Worm (Caenorhabditis elegans): ENCODE data around the gene del-2.
A peak's percentile ranks its signal among the peaks of the same experiment; 100 is the strongest.

Gene del-2

DNA sequence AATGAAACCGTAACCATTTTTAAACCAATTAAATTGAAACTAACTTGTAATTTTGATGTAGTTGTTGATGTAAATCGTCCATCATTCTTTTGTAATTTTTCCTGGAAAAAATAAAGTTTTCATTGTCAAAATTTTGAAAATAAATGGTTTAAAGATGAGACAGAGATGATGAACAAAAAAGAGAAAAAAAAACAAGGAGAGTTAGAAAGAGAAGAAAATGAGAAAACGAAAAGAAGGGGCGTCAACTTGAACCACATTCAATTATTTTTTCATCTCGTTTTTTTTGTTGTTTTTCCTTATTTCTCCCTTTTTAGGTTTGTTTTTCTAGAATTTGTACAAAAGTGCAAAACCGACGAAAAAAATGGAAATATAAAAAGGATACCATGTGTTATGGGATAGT is 33.7 kb upstream of the del-2 start, which contains the start of gene nhr-34:
Gene nhr-34 (minus strand): TSS at position 101 of the 400 bp plus-strand sequence.
- TF ChIP-seq ref-1 (GFP tag; conservative IDR thresholded peaks at IDR 0.05) (no peak), ztf-23 (GFP tag; IDR thresholded peaks at IDR 0.05) (no peak), med-1 (GFP tag; optimal IDR thresholded peaks at IDR 0.05; ENCODE audit: insufficient read depth) (no peak), klf-2 (GFP tag; conservative IDR thresholded peaks at IDR 0.05) (no peak), cog-1 (tag; optimal IDR thresholded peaks at IDR 0.05) (no peak), tab-1 (GFP tag; IDR thresholded peaks at IDR 0.05) (no peak), T22C8.4 (GFP tag; IDR thresholded peaks at IDR 0.05) (no peak), flt-1 (GFP tag; IDR thresholded peaks at IDR 0.05) (no peak), ztf-29 (GFP tag; IDR thresholded peaks at IDR 0.05) (no peak)

DNA sequence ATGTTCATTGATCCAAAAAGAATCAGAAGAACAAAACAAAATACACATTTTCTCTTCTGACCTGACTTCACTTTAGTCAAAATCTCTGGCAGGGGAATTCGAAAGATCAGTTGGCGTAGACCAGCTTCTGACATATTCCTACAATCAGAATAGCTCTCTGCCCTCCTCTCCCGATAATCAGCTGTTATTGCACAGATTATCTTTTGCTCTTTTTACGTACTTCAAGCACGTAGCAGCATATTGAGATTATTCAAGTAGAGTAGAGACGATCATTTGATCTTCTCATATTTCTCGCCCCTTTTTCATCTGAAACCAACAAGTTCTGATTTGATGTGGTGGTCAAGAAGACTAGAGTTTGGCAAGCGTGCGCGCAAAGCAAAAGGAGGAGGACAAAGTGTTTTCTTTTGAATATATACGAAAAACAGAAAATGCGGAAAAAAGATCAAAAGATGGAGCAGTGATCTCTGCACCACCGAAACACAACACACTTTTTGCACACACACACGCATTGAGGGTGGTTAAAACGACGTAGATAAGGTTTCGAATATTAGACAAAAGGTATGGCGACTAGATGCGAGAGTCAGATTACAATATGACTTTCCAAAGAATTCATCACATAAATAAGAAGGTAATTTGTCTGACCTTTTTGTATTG is 32.0 kb upstream of the del-2 start:
- TF ChIP-seq tab-1 (GFP tag; IDR thresholded peaks at IDR 0.05) (no peak), klf-2 (GFP tag; conservative IDR thresholded peaks at IDR 0.05) (no peak), T22C8.4 (GFP tag; IDR thresholded peaks at IDR 0.05) (no peak), ztf-29 (GFP tag; IDR thresholded peaks at IDR 0.05) (no peak), ref-1 (GFP tag; conservative IDR thresholded peaks at IDR 0.05) (no peak), cog-1 (tag; optimal IDR thresholded peaks at IDR 0.05) (no peak), ztf-23 (GFP tag; IDR thresholded peaks at IDR 0.05) (no peak), flt-1 (GFP tag; IDR thresholded peaks at IDR 0.05) (no peak), med-1 (GFP tag; optimal IDR thresholded peaks at IDR 0.05; ENCODE audit: insufficient read depth) (no peak)

DNA sequence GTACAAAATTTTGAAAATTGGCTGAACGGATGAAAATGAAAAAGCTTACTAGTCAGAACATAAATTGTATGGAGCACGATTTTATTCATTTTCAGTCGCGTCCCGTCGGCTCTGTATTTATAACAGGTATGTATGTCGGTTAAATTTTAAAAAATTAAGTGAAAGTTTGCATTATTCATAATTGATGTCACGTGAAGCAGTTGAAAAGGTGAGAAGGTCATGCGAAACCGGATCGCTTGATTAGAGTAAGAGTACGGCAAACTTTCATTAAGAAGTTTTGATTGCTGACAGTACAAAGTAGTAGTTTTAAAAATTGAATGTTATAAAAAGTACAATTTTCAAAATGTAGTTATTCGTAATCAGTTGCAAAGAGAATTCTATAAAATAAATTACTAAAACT is 31.4 kb upstream of the del-2 start:
- TF ChIP-seq cog-1 (tag; optimal IDR thresholded peaks at IDR 0.05) (no peak), med-1 (GFP tag; optimal IDR thresholded peaks at IDR 0.05; ENCODE audit: insufficient read depth) (no peak), ztf-23 (GFP tag; IDR thresholded peaks at IDR 0.05) (no peak)

DNA sequence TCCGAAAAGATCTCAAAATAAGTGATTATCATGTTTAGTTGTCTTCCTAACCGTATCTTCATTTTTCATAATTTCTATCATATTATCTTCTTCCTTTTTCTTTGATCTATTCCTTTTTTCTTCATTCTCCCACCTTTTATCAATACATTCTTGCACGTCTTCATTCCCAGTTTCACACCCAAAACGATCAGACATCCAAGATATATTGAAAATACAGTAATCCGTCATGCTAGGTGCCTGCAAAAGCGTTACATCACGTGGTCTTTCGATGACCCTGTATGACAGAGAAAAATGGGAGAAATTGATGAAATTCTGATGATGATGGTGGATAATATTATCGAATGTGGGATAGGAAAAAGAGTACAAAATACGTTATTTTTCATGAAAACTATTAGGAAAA is 30.6 kb upstream of the del-2 start:
- TF ChIP-seq flt-1 (GFP tag; IDR thresholded peaks at IDR 0.05) (no peak), T22C8.4 (GFP tag; IDR thresholded peaks at IDR 0.05) (no peak), klf-2 (GFP tag; conservative IDR thresholded peaks at IDR 0.05) (no peak), ztf-29 (GFP tag; IDR thresholded peaks at IDR 0.05) (no peak), med-1 (GFP tag; optimal IDR thresholded peaks at IDR 0.05; ENCODE audit: insufficient read depth) (no peak), tab-1 (GFP tag; IDR thresholded peaks at IDR 0.05) (no peak), ref-1 (GFP tag; conservative IDR thresholded peaks at IDR 0.05) (no peak), cog-1 (tag; optimal IDR thresholded peaks at IDR 0.05) (no peak), ztf-23 (GFP tag; IDR thresholded peaks at IDR 0.05) (no peak)

DNA sequence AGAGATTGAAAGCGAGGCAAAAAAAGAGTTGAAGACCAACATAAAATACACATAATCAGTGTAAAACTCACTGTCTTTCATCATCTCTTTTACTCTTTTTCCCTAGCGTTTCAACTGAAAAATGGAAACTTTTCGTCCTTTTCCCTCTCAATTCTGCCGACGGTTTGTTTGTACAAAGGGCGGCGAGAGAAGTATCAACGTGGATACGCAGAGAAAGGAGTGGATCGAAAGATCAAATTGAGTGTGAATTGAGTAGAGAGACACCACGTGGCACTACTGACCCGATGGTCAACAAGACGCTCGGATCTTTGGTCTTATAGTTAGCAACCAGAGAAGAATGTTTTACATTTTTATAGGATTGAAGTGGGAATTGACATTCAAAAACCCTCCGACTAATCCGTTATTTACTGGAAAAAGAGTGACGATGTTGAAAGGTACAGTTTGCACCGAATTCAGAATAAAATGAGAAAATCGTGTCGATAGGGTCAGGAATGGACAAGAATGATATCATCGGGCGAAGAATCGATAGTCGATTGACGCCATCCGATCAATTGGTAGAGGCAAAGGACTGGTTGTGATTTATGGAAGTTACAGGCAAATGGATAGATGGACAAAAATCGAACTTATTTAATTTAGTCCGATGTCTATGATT is 29.3 kb upstream of the del-2 start:
- TF ChIP-seq klf-2 (GFP tag; conservative IDR thresholded peaks at IDR 0.05) (no peak), cog-1 (tag; optimal IDR thresholded peaks at IDR 0.05) (no peak), med-1 (GFP tag; optimal IDR thresholded peaks at IDR 0.05; ENCODE audit: insufficient read depth) (no peak), tab-1 (GFP tag; IDR thresholded peaks at IDR 0.05) (no peak), flt-1 (GFP tag; IDR thresholded peaks at IDR 0.05) (no peak), ztf-29 (GFP tag; IDR thresholded peaks at IDR 0.05) (no peak)

DNA sequence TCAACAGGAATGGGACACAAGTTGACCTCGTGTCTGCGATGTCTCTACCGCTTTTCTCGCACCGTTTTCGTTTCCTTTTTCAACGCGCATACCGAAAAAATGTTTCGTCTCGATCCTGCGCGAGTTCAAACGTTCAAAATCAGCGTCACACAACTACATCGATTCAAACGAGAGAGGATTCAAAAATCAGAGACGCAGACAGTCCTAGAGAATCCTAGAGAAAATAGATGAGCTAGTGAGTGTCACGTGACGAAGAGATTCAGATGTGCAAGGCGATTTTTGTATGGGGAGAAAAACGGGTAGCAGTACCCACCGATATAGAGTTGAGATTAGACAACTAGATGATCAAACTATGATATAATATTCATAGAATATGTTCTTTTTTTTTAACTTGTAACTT is 28.1 kb upstream of the del-2 start:
- TF ChIP-seq med-1 (GFP tag; optimal IDR thresholded peaks at IDR 0.05; ENCODE audit: insufficient read depth) (no peak), ztf-23 (GFP tag; IDR thresholded peaks at IDR 0.05) (no peak), tab-1 (GFP tag; IDR thresholded peaks at IDR 0.05) (no peak), klf-2 (GFP tag; conservative IDR thresholded peaks at IDR 0.05) (no peak), T22C8.4 (GFP tag; IDR thresholded peaks at IDR 0.05) (no peak), flt-1 (GFP tag; IDR thresholded peaks at IDR 0.05) (no peak), ref-1 (GFP tag; conservative IDR thresholded peaks at IDR 0.05) (no peak), ztf-29 (GFP tag; IDR thresholded peaks at IDR 0.05) (no peak), cog-1 (tag; optimal IDR thresholded peaks at IDR 0.05) (no peak)

DNA sequence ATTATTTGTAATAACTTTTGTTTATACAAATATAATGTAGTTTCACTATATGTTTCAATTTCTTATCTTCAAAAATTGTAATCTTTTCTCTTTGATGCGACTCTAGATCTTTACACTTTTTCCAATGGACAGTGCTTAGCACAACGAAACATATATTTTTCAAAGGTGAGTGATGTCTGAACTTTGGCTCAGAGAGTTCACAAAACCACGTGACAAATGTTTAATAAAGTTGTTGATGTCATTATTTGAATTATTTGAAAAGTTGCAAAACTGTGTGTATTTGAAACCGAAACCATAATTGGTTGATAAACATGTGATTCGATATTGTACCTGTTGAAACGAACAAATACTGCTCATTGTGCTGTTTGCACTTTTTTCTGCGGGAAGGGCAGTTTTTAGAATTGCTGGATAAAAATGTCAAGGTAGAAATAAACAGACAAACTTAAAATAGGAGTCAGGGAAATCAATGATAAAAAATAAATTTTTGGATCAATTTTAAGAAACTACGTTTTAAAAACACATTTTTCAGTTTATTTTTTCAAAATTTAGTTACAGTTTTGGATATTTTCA is 26.4 kb upstream of the del-2 start:
- TF ChIP-seq klf-2 (GFP tag; conservative IDR thresholded peaks at IDR 0.05) (no peak), flt-1 (GFP tag; IDR thresholded peaks at IDR 0.05) (no peak), med-1 (GFP tag; optimal IDR thresholded peaks at IDR 0.05; ENCODE audit: insufficient read depth) (no peak), cog-1 (tag; optimal IDR thresholded peaks at IDR 0.05) (no peak), ztf-23 (GFP tag; IDR thresholded peaks at IDR 0.05) (no peak)

DNA sequence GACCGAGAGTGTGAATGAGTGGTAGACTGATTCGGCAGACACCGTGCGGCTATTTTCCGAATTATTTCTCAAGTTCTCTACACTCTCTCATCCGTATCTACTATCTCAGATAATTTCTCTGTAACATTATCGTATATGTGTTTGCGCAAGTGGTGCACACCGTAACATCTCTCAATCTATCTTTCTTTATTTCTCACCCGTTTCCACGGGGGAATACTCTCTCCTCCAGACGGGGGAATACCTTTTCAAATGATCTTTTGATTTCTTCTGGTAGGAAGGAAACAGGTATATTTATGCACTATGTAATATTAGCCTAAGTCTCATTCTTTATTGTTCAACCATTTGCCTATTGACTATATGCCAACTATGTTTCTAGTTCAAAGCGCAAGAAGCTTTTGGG is 25.3 kb upstream of the del-2 start:
- TF ChIP-seq ztf-29 (GFP tag; IDR thresholded peaks at IDR 0.05) (no peak), cog-1 (tag; optimal IDR thresholded peaks at IDR 0.05) (peak; percentile 17), tab-1 (GFP tag; IDR thresholded peaks at IDR 0.05) (no peak)

DNA sequence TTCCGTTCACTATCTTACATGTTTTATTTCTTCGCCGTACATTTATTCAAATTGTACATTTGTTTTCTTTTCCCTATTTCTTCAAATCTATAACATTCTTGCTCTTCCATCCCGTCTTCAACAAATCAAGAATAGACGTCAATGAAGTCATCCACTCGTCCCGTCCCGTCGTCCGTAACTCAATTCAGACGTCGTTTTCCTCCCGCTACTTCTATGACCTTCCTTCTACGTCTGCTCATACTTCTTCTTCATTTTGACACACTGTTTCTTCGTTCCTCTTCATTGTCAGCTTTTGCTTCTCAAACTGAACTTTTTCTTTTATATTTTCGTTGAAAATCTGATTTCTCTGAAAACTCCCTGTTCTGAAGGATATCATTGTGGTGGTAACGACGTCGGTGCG is 18.2 kb upstream of the del-2 start:
- TF ChIP-seq ref-1 (GFP tag; conservative IDR thresholded peaks at IDR 0.05) (no peak), ztf-29 (GFP tag; IDR thresholded peaks at IDR 0.05) (no peak), ztf-23 (GFP tag; IDR thresholded peaks at IDR 0.05) (no peak), flt-1 (GFP tag; IDR thresholded peaks at IDR 0.05) (no peak), cog-1 (tag; optimal IDR thresholded peaks at IDR 0.05) (no peak), med-1 (GFP tag; optimal IDR thresholded peaks at IDR 0.05; ENCODE audit: insufficient read depth) (no peak), T22C8.4 (GFP tag; IDR thresholded peaks at IDR 0.05) (no peak), tab-1 (GFP tag; IDR thresholded peaks at IDR 0.05) (no peak), klf-2 (GFP tag; conservative IDR thresholded peaks at IDR 0.05) (no peak)

DNA sequence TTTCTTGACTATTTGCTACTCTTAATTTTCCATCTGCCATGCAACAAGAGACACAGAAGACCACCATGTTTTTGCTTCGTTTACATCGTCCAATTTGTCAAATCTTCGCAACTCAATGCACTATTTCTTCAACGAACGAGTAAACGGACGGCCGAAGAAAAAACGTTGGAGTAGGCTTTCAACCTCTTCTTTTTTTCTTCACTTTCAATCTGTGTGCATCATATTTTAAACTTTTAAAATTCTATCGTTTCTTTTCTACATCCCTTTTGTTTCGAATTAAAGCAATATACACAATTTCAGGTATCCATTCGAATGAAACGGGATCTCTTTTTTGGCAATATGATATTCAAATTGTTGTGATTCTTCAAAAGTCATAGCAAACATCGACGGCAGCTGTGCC is 15.9 kb upstream of the del-2 start, which contains the start of gene acc-1:
Gene acc-1 (plus strand): TSS at position 301 of the 400 bp plus-strand sequence.
- TF ChIP-seq ztf-23 (GFP tag; IDR thresholded peaks at IDR 0.05) (no peak), T22C8.4 (GFP tag; IDR thresholded peaks at IDR 0.05) (no peak), cog-1 (tag; optimal IDR thresholded peaks at IDR 0.05) (no peak), klf-2 (GFP tag; conservative IDR thresholded peaks at IDR 0.05) (no peak), flt-1 (GFP tag; IDR thresholded peaks at IDR 0.05) (no peak), ztf-29 (GFP tag; IDR thresholded peaks at IDR 0.05) (no peak), ref-1 (GFP tag; conservative IDR thresholded peaks at IDR 0.05) (no peak), med-1 (GFP tag; optimal IDR thresholded peaks at IDR 0.05; ENCODE audit: insufficient read depth) (no peak), tab-1 (GFP tag; IDR thresholded peaks at IDR 0.05) (no peak)
